Worm (Caenorhabditis elegans) whole organism, young adult: Measurements from ENCODE around the gene gpch-1.
"Not testable (repeated sequence)": the region's sequence is repeated elsewhere in the genome, so short reads cannot be mapped to it uniquely, and the experiment has no call there.

Experiments
- B0261.1 ChIP-seq: sonication (generic microtip); optimal IDR thresholded peaks from 2 replicates; lab custom pipeline; 2016; ENCODE audit warnings: mild to moderate bottlenecking, missing genetic modification characterization, moderate library complexity, missing compliant biosample characterization
- C06A6.2 ChIP-seq: fragments of 200-800 bp; sonication (Bioruptor generic); conservative IDR thresholded peaks from 2 replicates; pipeline ENCODE4 v1.3.6; 2022; ENCODE audit warnings: missing genetic modification characterization, missing compliant biosample characterization
- C17E4.6 ChIP-seq: fragments of 200-800 bp; sonication (Bioruptor generic); IDR thresholded peaks from 2 replicates; pipeline ENCODE4 v1.3.6; 2022; ENCODE audit warnings: missing genetic modification reagents, missing genetic modification characterization, missing compliant biosample characterization
- D2030.7 ChIP-seq: fragments of 200-800 bp; sonication (Bioruptor generic); IDR thresholded peaks from 2 replicates; pipeline ENCODE4 v1.3.6; 2022; ENCODE audit warnings: missing genetic modification reagents, missing genetic modification characterization, missing compliant biosample characterization
- F33H1.4 ChIP-seq: fragments of 200-800 bp; sonication (Bioruptor generic); IDR thresholded peaks from 2 replicates; pipeline ENCODE4 v1.3.6; 2022; ENCODE audit warnings: missing genetic modification reagents, missing genetic modification characterization, missing compliant biosample characterization
- K11D2.4 ChIP-seq: fragments of 200-800 bp; sonication (Bioruptor generic); IDR thresholded peaks from 2 replicates; pipeline ENCODE4 v1.3.6; 2022; ENCODE audit warnings: missing genetic modification reagents, missing genetic modification characterization, missing compliant biosample characterization
- T07F8.4 ChIP-seq: sonication (generic microtip); optimal IDR thresholded peaks from 2 replicates; lab custom pipeline; 2016; ENCODE audit warnings: mild to moderate bottlenecking, missing genetic modification characterization, moderate library complexity, missing compliant biosample characterization
- Y53G8AR.9 ChIP-seq: fragments of 200-800 bp; sonication (Bioruptor generic); conservative IDR thresholded peaks from 2 replicates; pipeline ENCODE4 v1.3.6; 2022; ENCODE audit warnings: missing genetic modification reagents, missing genetic modification characterization, missing compliant biosample characterization
- Y56A3A.18 ChIP-seq: fragments of 200-800 bp; sonication (Bioruptor generic); IDR thresholded peaks from 2 replicates; pipeline ENCODE4 v1.3.6; 2022; ENCODE audit warnings: missing genetic modification reagents, missing genetic modification characterization, missing compliant biosample characterization
- Y67H2A.10 ChIP-seq: fragments of 200-800 bp; sonication (Bioruptor generic); conservative IDR thresholded peaks from 2 replicates; pipeline ENCODE4 v1.3.6; 2022; ENCODE audit warnings: missing genetic modification reagents, missing genetic modification characterization, missing compliant biosample characterization
- Y95B8A.8 ChIP-seq: fragments of 200-800 bp; sonication (Bioruptor generic); IDR thresholded peaks from 2 replicates; pipeline ENCODE4 v1.3.6; 2022; ENCODE audit warnings: missing genetic modification reagents, missing genetic modification characterization, missing compliant biosample characterization
- atf-7 ChIP-seq: sonication (generic microtip); optimal IDR thresholded peaks from 2 replicates; lab custom pipeline; 2017; ENCODE audit warnings: mild to moderate bottlenecking, missing genetic modification characterization, missing compliant biosample characterization
- athp-1 ChIP-seq: sonication (generic microtip); optimal IDR thresholded peaks from 2 replicates; lab custom pipeline; 2017; ENCODE audit warnings: mild to moderate bottlenecking, missing genetic modification characterization, missing compliant biosample characterization
- attf-3 ChIP-seq: fragments of 200-800 bp; sonication (Bioruptor generic); conservative IDR thresholded peaks from 2 replicates; pipeline ENCODE4 v1.3.6; 2022; ENCODE audit warnings: missing genetic modification reagents, missing genetic modification characterization, missing compliant biosample characterization
- cebp-1 ChIP-seq, 2 experiments: fragments of 200-800 bp in 1 of 2; sonication (Bioruptor generic) in 1 of 2; sonication (generic microtip) in 1 of 2; IDR thresholded peaks in 1 of 2; optimal IDR thresholded peaks in 1 of 2; 2 replicates each; pipeline versions ENCODE4 v1.3.6 to Lab custom; 2017 to 2022; ENCODE audit warnings: missing compliant biosample characterization in 2 of 2, missing genetic modification characterization in 2 of 2, mild to moderate bottlenecking in 1 of 2, missing genetic modification reagents in 1 of 2, moderate library complexity in 1 of 2
- ceh-100 ChIP-seq: fragments of 200-800 bp; sonication (Bioruptor generic); IDR thresholded peaks from 2 replicates; pipeline ENCODE4 v1.3.6; 2022; ENCODE audit warnings: missing genetic modification reagents, missing genetic modification characterization, missing compliant biosample characterization
- ceh-91 ChIP-seq: fragments of 200-800 bp; sonication (Bioruptor generic); IDR thresholded peaks from 2 replicates; pipeline ENCODE4 v1.3.6; 2022; ENCODE audit warnings: missing genetic modification reagents, missing genetic modification characterization, missing compliant biosample characterization
- die-1 ChIP-seq: sonication (generic microtip); optimal IDR thresholded peaks from 2 replicates; lab custom pipeline; 2016; ENCODE audit warnings: missing genotype, mild to moderate bottlenecking, missing genetic modification characterization, missing compliant biosample characterization
- dox-1 ChIP-seq: fragments of 200-800 bp; sonication (Bioruptor generic); IDR thresholded peaks from 2 replicates; pipeline ENCODE4 v1.3.6; 2022; ENCODE audit warnings: missing genetic modification reagents, missing genetic modification characterization, missing compliant biosample characterization
- egl-18 ChIP-seq: fragments of 200-800 bp; sonication (Bioruptor generic); IDR thresholded peaks from 2 replicates; pipeline ENCODE4 v1.3.6; 2022; ENCODE audit warnings: missing genetic modification reagents, missing genetic modification characterization, missing compliant biosample characterization
- egl-44 ChIP-seq: fragments of 200-800 bp; sonication (Bioruptor generic); IDR thresholded peaks from 2 replicates; pipeline ENCODE4 v1.3.6; 2022; ENCODE audit warnings: missing genetic modification reagents, missing genetic modification characterization, missing compliant biosample characterization
- fkh-3 ChIP-seq: sonication (generic microtip); optimal IDR thresholded peaks from 2 replicates; lab custom pipeline; 2016; ENCODE audit warnings: mild to moderate bottlenecking, missing genetic modification characterization, missing compliant biosample characterization
- him-1 ChIP-seq: sonication (generic microtip); optimal IDR thresholded peaks from 2 replicates; lab custom pipeline; 2016; ENCODE audit warnings: missing genotype, missing genetic modification reagents, missing genetic modification characterization, missing compliant biosample characterization
- hmg-1.2 ChIP-seq: fragments of 200-800 bp; sonication (Bioruptor generic); IDR thresholded peaks from 2 replicates; pipeline ENCODE4 v1.3.6; 2022; ENCODE audit warnings: missing genetic modification reagents, missing genetic modification characterization, missing compliant biosample characterization
- hmg-20 ChIP-seq: fragments of 200-800 bp; sonication (Bioruptor generic); IDR thresholded peaks from 2 replicates; pipeline ENCODE4 v1.3.6; 2022; ENCODE audit warnings: missing genetic modification reagents, missing genetic modification characterization, missing compliant biosample characterization
- hsf-1 ChIP-seq: fragments of 200-800 bp; sonication (Bioruptor generic); IDR thresholded peaks from 2 replicates; pipeline ENCODE4 v1.3.6; 2022; ENCODE audit warnings: missing genetic modification reagents, missing genetic modification characterization, missing compliant biosample characterization
- lin-26 ChIP-seq: fragments of 200-800 bp; sonication (Bioruptor generic); IDR thresholded peaks from 2 replicates; pipeline ENCODE4 v1.3.6; 2022; ENCODE audit warnings: missing genetic modification reagents, missing genetic modification characterization, missing compliant biosample characterization
- lin-40 ChIP-seq: sonication (generic microtip); optimal IDR thresholded peaks from 2 replicates; lab custom pipeline; 2016; ENCODE audit warnings: missing genetic modification characterization, mild to moderate bottlenecking, missing compliant biosample characterization, missing genotype, missing genetic modification reagents
- lin-54 ChIP-seq: fragments of 200-800 bp; sonication (Bioruptor generic); optimal IDR thresholded peaks from 2 replicates; lab custom pipeline; 2018; ENCODE audit warnings: mild to moderate bottlenecking, missing genetic modification characterization, missing compliant biosample characterization
- lsl-1 ChIP-seq: fragments of 200-800 bp; sonication (Bioruptor generic); optimal IDR thresholded peaks from 2 replicates; lab custom pipeline; 2018; ENCODE audit warnings: mild to moderate bottlenecking, missing genetic modification characterization, moderate library complexity, missing compliant biosample characterization
- madf-3 ChIP-seq: fragments of 200-800 bp; sonication (Bioruptor generic); IDR thresholded peaks from 2 replicates; pipeline ENCODE4 v1.3.6; 2022; ENCODE audit warnings: missing genetic modification reagents, missing genetic modification characterization, missing compliant biosample characterization
- madf-8 ChIP-seq: fragments of 200-800 bp; sonication (Bioruptor generic); conservative IDR thresholded peaks from 2 replicates; pipeline ENCODE4 v1.3.6; 2022; ENCODE audit warnings: missing genetic modification reagents, missing genetic modification characterization, missing compliant biosample characterization
- mcd-1 ChIP-seq: fragments of 200-800 bp; sonication (Bioruptor generic); IDR thresholded peaks from 2 replicates; pipeline ENCODE4 v1.3.6; 2022; ENCODE audit warnings: missing genetic modification reagents, missing genetic modification characterization, missing compliant biosample characterization
- nfya-1 ChIP-seq: sonication (generic microtip); optimal IDR thresholded peaks from 2 replicates; lab custom pipeline; 2017; ENCODE audit warnings: antibody characterized with exemption, missing compliant biosample characterization, missing genetic modification characterization, borderline replicate concordance; ENCODE audit not compliant: insufficient read depth
- nfya-2 ChIP-seq: fragments of 200-800 bp; sonication (Bioruptor generic); IDR thresholded peaks from 2 replicates; pipeline ENCODE4 v1.3.6; 2022; ENCODE audit warnings: missing genetic modification reagents, missing genetic modification characterization, missing compliant biosample characterization
- nfyb-1 ChIP-seq: fragments of 200-800 bp; sonication (Bioruptor generic); IDR thresholded peaks from 2 replicates; pipeline ENCODE4 v1.3.6; 2022; ENCODE audit warnings: missing genetic modification reagents, missing genetic modification characterization, missing compliant biosample characterization
- nhr-120 ChIP-seq: fragments of 200-800 bp; sonication (Bioruptor generic); IDR thresholded peaks from 2 replicates; pipeline ENCODE4 v1.3.6; 2022; ENCODE audit warnings: missing genetic modification characterization, missing compliant biosample characterization
- nhr-90 ChIP-seq: sonication (generic microtip); optimal IDR thresholded peaks from 2 replicates; lab custom pipeline; 2016; ENCODE audit warnings: missing genotype, mild to moderate bottlenecking, missing genetic modification characterization, missing compliant biosample characterization
- pbrm-1 ChIP-seq: fragments of 200-800 bp; sonication (Bioruptor generic); IDR thresholded peaks from 2 replicates; pipeline ENCODE4 v1.3.6; 2022; ENCODE audit warnings: missing genetic modification reagents, missing genetic modification characterization, missing compliant biosample characterization
- rcor-1 ChIP-seq: fragments of 200-800 bp; sonication (Bioruptor generic); IDR thresholded peaks from 2 replicates; pipeline ENCODE4 v1.3.6; 2022; ENCODE audit warnings: missing genetic modification reagents, missing genetic modification characterization, missing compliant biosample characterization
- repo-1 ChIP-seq: sonication (generic microtip); optimal IDR thresholded peaks from 2 replicates; lab custom pipeline; 2017; ENCODE audit warnings: mild to moderate bottlenecking, missing genetic modification characterization, missing compliant biosample characterization
- rpc-1 ChIP-seq, 2 experiments: fragments of 150-350 bp in 1 of 2; sonication (generic microtip) in 1 of 2; optimal IDR thresholded peaks; 2 replicates each; lab custom pipeline; 2014 to 2018; ENCODE audit warnings: missing biosample characterization in 1 of 2, missing genetic modification characterization in 1 of 2, missing genetic modification reagents in 1 of 2, missing genotype in 1 of 2
- snpc-4 ChIP-seq, 5 experiments: fragments of 150-350 bp in 1 of 5; sonication (generic microtip) in 4 of 5; optimal IDR thresholded peaks; 2 replicates each; lab custom pipeline; 2014 to 2018; ENCODE audit warnings: missing genetic modification characterization in 5 of 5, missing biosample characterization in 3 of 5, antibody characterized with exemption in 2 of 5, mild to moderate bottlenecking in 2 of 5, missing compliant biosample characterization in 2 of 5, missing genotype in 2 of 5, moderate library complexity in 2 of 5, missing genetic modification reagents in 1 of 5
- tbp1 ChIP-seq: fragments of 200-800 bp; sonication (Bioruptor generic); optimal IDR thresholded peaks from 2 replicates; lab custom pipeline; 2018; ENCODE audit warnings: mild to moderate bottlenecking, missing genetic modification characterization, missing compliant biosample characterization
- ztf-25 ChIP-seq: fragments of 200-800 bp; sonication (Bioruptor generic); IDR thresholded peaks from 2 replicates; pipeline ENCODE4 v1.3.6; 2022; ENCODE audit warnings: missing genetic modification reagents, missing genetic modification characterization, missing compliant biosample characterization
- ztf-28 ChIP-seq: fragments of 200-800 bp; sonication (Bioruptor generic); IDR thresholded peaks from 2 replicates; pipeline ENCODE4 v1.3.6; 2022; ENCODE audit warnings: missing genetic modification reagents, missing genetic modification characterization, missing compliant biosample characterization

gpch-1 gene

DNA sequence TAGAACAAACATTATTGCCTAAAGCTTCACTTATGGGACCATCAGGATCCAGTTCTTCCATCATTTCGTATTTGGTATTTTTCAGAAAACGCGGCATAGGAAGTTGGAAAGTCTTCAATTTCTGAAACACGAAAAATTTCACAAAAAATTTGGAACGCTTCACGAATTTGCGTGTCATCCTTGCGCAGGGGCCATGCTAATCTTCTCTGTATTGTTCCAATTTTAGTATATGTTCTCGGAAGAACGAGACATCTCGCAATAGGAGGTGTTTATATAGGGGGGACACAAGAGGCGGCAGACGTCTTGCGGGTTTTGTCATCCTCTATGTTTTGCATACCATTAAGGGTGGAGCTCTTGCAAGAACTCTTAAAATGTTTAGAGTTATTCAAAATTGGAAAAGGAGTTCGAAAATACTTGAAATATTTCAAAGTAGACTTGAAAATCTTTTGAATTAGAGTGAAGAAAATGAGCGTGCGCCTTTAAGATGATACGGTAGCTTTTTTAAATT, 18.4 kb downstream of the gpch-1 start (continued):
- TF ChIP-seq Y56A3A.18 (peak; percentile 87), hmg-20 (GFP tag; lab: Robert Waterston, UW) (peak; percentile 71; the same call in 1 of the 2 replicates), mcd-1 (peak; percentile 69), snpc-4 (GFP tag; optimal IDR thresholded peaks at IDR 0.05; lab: Kevin White, UChicago) (peak; percentile 66), snpc-4 (tag; optimal IDR thresholded peaks at IDR 0.05; lab: Kevin White, UChicago) (peak; percentile 85 to 99 (median 92)), repo-1 (tag; lab: Kevin White, UChicago) (peak; percentile 18), hmg-1.2 (peak; percentile 97), ceh-91 (peak; percentile 45; the same call in 1 of the 2 replicates), nfya-2 (0 out of 2 replicates have a peak, but pooled peaks have one; percentile 44), hsf-1 (peak; percentile 68), tbp1 (peak; percentile 79), lsl-1 (GFP tag; lab: Kevin White, UChicago) (peak; percentile 75), ceh-100 (GFP tag; lab: Robert Waterston, UW) (peak; percentile 63), K11D2.4 (GFP tag; lab: Robert Waterston, UW) (peak; percentile 32; the same call in 1 of the 2 replicates), him-1 (tag; lab: Kevin White, UChicago) (peak; percentile 59), cebp-1 (tag; optimal IDR thresholded peaks at IDR 0.05; lab: Kevin White, UChicago) (peak; percentile 44), nfyb-1 (GFP tag; lab: Robert Waterston, UW) (peak; percentile 90), ztf-25 (peak; percentile 63; the same call in 1 of the 2 replicates), F33H1.4 (GFP tag; lab: Robert Waterston, UW) (peak; percentile 61), rpc-1 (optimal IDR thresholded peaks at IDR 0.05; lab: Kevin White, UChicago) (peak; percentile 62), rpc-1 (tag; optimal IDR thresholded peaks at IDR 0.05; lab: Kevin White, UChicago) (peak; percentile 77), B0261.1 (tag; lab: Kevin White, UChicago) (peak; percentile 63), nhr-90 (tag; lab: Kevin White, UChicago) (peak; percentile 33), lin-26 (GFP tag; lab: Robert Waterston, UW) (peak; percentile 90), madf-8 (GFP tag; lab: Robert Waterston, UW) (peak; percentile 90), athp-1 (tag; lab: Kevin White, UChicago) (peak; percentile 2), madf-3 (GFP tag; lab: Robert Waterston, UW) (peak; percentile 73; the same call in 1 of the 2 replicates), dox-1 (GFP tag; lab: Robert Waterston, UW) (peak; percentile 80), Y95B8A.8 (0 out of 2 replicates have a peak, but pooled peaks have one; percentile 49), pbrm-1 (GFP tag; lab: Robert Waterston, UW) (peak; percentile 81; the same call in 1 of the 2 replicates), die-1 (tag; lab: Kevin White, UChicago) (peak; percentile 58), T07F8.4 (peak; percentile 30), rcor-1 (peak; percentile 81)
- not testable (repeated sequence) for TF ChIP-seq cebp-1 (GFP tag; IDR thresholded peaks at IDR 0.05; lab: Robert Waterston, UW)

DNA sequence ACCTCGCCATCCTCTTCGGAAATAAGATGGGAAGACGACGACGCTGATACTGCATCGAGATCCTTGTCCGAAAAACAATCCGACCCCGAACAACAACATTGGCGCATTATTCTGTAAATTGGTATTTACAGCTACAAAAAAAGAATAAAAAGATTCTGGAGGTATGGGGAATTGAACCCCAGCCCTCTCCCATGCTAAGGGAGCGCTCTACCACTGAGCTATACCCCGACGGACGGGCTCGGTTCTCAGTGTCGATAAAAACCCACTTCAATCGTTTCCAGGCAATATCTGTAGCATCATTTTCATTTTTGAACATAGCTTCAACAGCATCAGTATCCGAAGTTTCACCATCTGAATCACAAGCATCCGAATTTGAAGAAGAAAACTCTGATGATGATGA, 20.4 kb downstream of the gpch-1 start:
- peak; percentile 68; the same call in 1 of the 2 replicates for TF ChIP-seq egl-44
- TF ChIP-seq Y53G8AR.9 (GFP tag; lab: Robert Waterston, UW) = no peak
- TF ChIP-seq snpc-4 (GFP tag; optimal IDR thresholded peaks at IDR 0.05; lab: Kevin White, UChicago) = no peak
- peak; percentile 7 to 87 (median 58) for TF ChIP-seq snpc-4 (tag; optimal IDR thresholded peaks at IDR 0.05; lab: Kevin White, UChicago)
- TF ChIP-seq madf-8 (GFP tag; lab: Robert Waterston, UW) = peak; percentile 61
- TF ChIP-seq egl-18 (GFP tag; lab: Robert Waterston, UW) = no peak
- peak; percentile 73 for TF ChIP-seq nfyb-1 (GFP tag; lab: Robert Waterston, UW)
- TF ChIP-seq Y67H2A.10 (GFP tag; lab: Robert Waterston, UW) = no peak
- TF ChIP-seq C06A6.2 = no peak
- TF ChIP-seq D2030.7 = peak; percentile 67
- TF ChIP-seq lin-26 (GFP tag; lab: Robert Waterston, UW) = peak; percentile 89; the same call in 1 of the 2 replicates
- no peak for TF ChIP-seq attf-3 (GFP tag; lab: Robert Waterston, UW)
- peak; percentile 25 for TF ChIP-seq lin-54 (GFP tag; lab: Kevin White, UChicago)
- TF ChIP-seq fkh-3 (tag; lab: Kevin White, UChicago) = no peak
- no peak for TF ChIP-seq nfya-1
- TF ChIP-seq nhr-120 (GFP tag; lab: Robert Waterston, UW) = no peak
- no peak for TF ChIP-seq atf-7 (tag; lab: Kevin White, UChicago)
- no peak for TF ChIP-seq ztf-28
- no peak for TF ChIP-seq lin-40 (tag; lab: Kevin White, UChicago)
- no peak for TF ChIP-seq ztf-25
- no peak for TF ChIP-seq C17E4.6 (GFP tag; lab: Robert Waterston, UW)
